Fruit fly (Drosophila melanogaster) whole organism, prepupa: Measurements from ENCODE around the gene CG34417.

Source experiments
- CG10631 ChIP-seq: fragments of 200-800 bp; sonication (Bioruptor generic); optimal IDR thresholded peaks from 2 replicates; lab custom pipeline; 2016; ENCODE audit warnings: missing biosample characterization, missing genetic modification characterization
- CG10669 ChIP-seq: fragments of 200-800 bp; sonication (Bioruptor generic); optimal IDR thresholded peaks from 3 replicates; lab custom pipeline; 2018; ENCODE audit warnings: missing biosample characterization, mild to moderate bottlenecking, missing genetic modification characterization, moderate library complexity
- CG11294 ChIP-seq: fragments of 200-800 bp; sonication (Bioruptor generic); IDR thresholded peaks from 2 replicates; pipeline ENCODE4 v1.3.6; 2022; ENCODE audit warnings: missing biosample characterization, missing genetic modification characterization
- CG11762 ChIP-seq: fragments of 200-800 bp; sonication (Bioruptor generic); optimal IDR thresholded peaks from 3 replicates; lab custom pipeline; 2016; ENCODE audit warnings: missing biosample characterization, missing genetic modification characterization; ENCODE audit not compliant: insufficient read depth
- CG11902 ChIP-seq: fragments of 200-800 bp; sonication (Bioruptor generic); optimal IDR thresholded peaks from 3 replicates; lab custom pipeline; 2016; ENCODE audit warnings: missing biosample characterization, missing genetic modification characterization
- CG15336 ChIP-seq: fragments of 200-800 bp; sonication (Bioruptor generic); IDR thresholded peaks from 2 replicates; pipeline ENCODE4 v1.3.6; 2022; ENCODE audit warnings: missing biosample characterization, missing genetic modification characterization
- CG1621 ChIP-seq: fragments of 200-800 bp; sonication (Bioruptor generic); optimal IDR thresholded peaks from 3 replicates; lab custom pipeline; 2018; ENCODE audit warnings: missing biosample characterization, mild to moderate bottlenecking, missing genetic modification characterization
- CG16779 ChIP-seq: fragments of 200-800 bp; sonication (Bioruptor generic); optimal IDR thresholded peaks from 3 replicates; lab custom pipeline; 2017; ENCODE audit warnings: missing biosample characterization, mild to moderate bottlenecking, missing genetic modification characterization
- CG3032 ChIP-seq: fragments of 200-800 bp; optimal IDR thresholded peaks from 2 replicates; lab custom pipeline; 2019; ENCODE audit warnings: missing biosample characterization, mild to moderate bottlenecking, missing genetic modification characterization, moderate library complexity
- CG32006 ChIP-seq: fragments of 200-800 bp; sonication (Bioruptor generic); optimal IDR thresholded peaks from 3 replicates; lab custom pipeline; 2017; ENCODE audit warnings: missing biosample characterization, mild to moderate bottlenecking, missing genetic modification characterization
- CG34406 ChIP-seq: fragments of 200-800 bp; sonication (Bioruptor generic); optimal IDR thresholded peaks from 3 replicates; lab custom pipeline; 2016; ENCODE audit warnings: missing biosample characterization, missing genetic modification characterization
- CG3919 ChIP-seq: fragments of 200-800 bp; sonication (Bioruptor generic); optimal IDR thresholded peaks from 3 replicates; lab custom pipeline; 2016; ENCODE audit warnings: missing biosample characterization, missing genetic modification characterization
- CG4318 ChIP-seq: fragments of 200-800 bp; sonication (Bioruptor generic); optimal IDR thresholded peaks from 3 replicates; lab custom pipeline; 2017; ENCODE audit warnings: missing biosample characterization, mild to moderate bottlenecking, missing genetic modification characterization
- CG6792 ChIP-seq: fragments of 200-800 bp; sonication (Bioruptor generic); optimal IDR thresholded peaks from 3 replicates; lab custom pipeline; 2016; ENCODE audit warnings: missing biosample characterization, missing genetic modification characterization
- CG6808 ChIP-seq: fragments of 200-800 bp; sonication (Bioruptor generic); optimal IDR thresholded peaks from 3 replicates; lab custom pipeline; 2017; ENCODE audit warnings: missing biosample characterization, missing genetic modification characterization, mild to moderate bottlenecking, moderate library complexity, missing genetic modification reagents
- CG6854 ChIP-seq: fragments of 200-800 bp; sonication (Bioruptor generic); optimal IDR thresholded peaks from 2 replicates; lab custom pipeline; 2017; ENCODE audit warnings: missing biosample characterization, mild to moderate bottlenecking, missing genetic modification characterization
- CG8319 ChIP-seq: fragments of 200-800 bp; sonication (Bioruptor generic); optimal IDR thresholded peaks from 3 replicates; lab custom pipeline; 2016; ENCODE audit warnings: missing biosample characterization, missing genetic modification characterization
- CG9139 ChIP-seq: fragments of 200-800 bp; sonication (Bioruptor generic); optimal IDR thresholded peaks from 3 replicates; lab custom pipeline; 2017; ENCODE audit warnings: missing biosample characterization, mild to moderate bottlenecking, missing genetic modification characterization
- Eip78C ChIP-seq: fragments of 200-800 bp; sonication (Bioruptor generic); peaks from one replicate; lab custom pipeline; 2016; ENCODE audit warnings: missing biosample characterization, missing genetic modification characterization
- Eip93F ChIP-seq: fragments of 200-800 bp; sonication (Bioruptor generic); optimal IDR thresholded peaks from 2 replicates; lab custom pipeline; 2016; ENCODE audit warnings: missing biosample characterization, mild to moderate bottlenecking, missing genetic modification characterization
- Ets21C ChIP-seq: fragments of 200-800 bp; sonication (Bioruptor generic); optimal IDR thresholded peaks from 3 replicates; lab custom pipeline; 2016; ENCODE audit warnings: missing biosample characterization, missing genetic modification characterization
- Ets96B ChIP-seq: fragments of 200-800 bp; optimal IDR thresholded peaks from 2 replicates; lab custom pipeline; 2019; ENCODE audit warnings: missing biosample characterization, mild to moderate bottlenecking, missing genetic modification characterization, moderate library complexity
- Gug ChIP-seq: fragments of 200-800 bp; sonication (Bioruptor generic); IDR thresholded peaks from 2 replicates; pipeline ENCODE4 v1.3.6; 2022; ENCODE audit warnings: missing biosample characterization, missing genetic modification characterization
- Hr38 ChIP-seq: sonication (Bioruptor generic); optimal IDR thresholded peaks from 2 replicates; lab custom pipeline; 2016; ENCODE audit warnings: missing biosample characterization, missing genetic modification characterization
- Hr39 ChIP-seq: fragments of 200-800 bp; sonication (Bioruptor generic); optimal IDR thresholded peaks from 2 replicates; lab custom pipeline; 2016; ENCODE audit warnings: missing biosample characterization, missing genetic modification characterization
- Hr4 ChIP-seq: fragments of 200-800 bp; sonication (Bioruptor generic); optimal IDR thresholded peaks from 3 replicates; lab custom pipeline; 2016; ENCODE audit warnings: missing biosample characterization, missing genetic modification characterization
- Lpt ChIP-seq: fragments of 200-800 bp; sonication (Bioruptor generic); optimal IDR thresholded peaks from 3 replicates; lab custom pipeline; 2016; ENCODE audit warnings: missing biosample characterization, missing genetic modification characterization
- Met ChIP-seq: fragments of 200-800 bp; sonication (Bioruptor generic); optimal IDR thresholded peaks from 3 replicates; lab custom pipeline; 2016; ENCODE audit warnings: missing biosample characterization, missing genetic modification characterization
- Smox ChIP-seq: fragments of 200-800 bp; sonication (Bioruptor generic); optimal IDR thresholded peaks from 3 replicates; lab custom pipeline; 2016; ENCODE audit warnings: missing biosample characterization, missing genetic modification characterization
- Sox102F ChIP-seq: fragments of 200-800 bp; sonication (Bioruptor generic); optimal IDR thresholded peaks from 2 replicates; lab custom pipeline; 2016; ENCODE audit warnings: missing biosample characterization, mild to moderate bottlenecking, missing genetic modification characterization
- Sox14 ChIP-seq: fragments of 200-800 bp; sonication (Bioruptor generic); optimal IDR thresholded peaks from 3 replicates; lab custom pipeline; 2016; ENCODE audit warnings: missing biosample characterization, missing genetic modification characterization
- Sox15 ChIP-seq: fragments of 200-800 bp; sonication (Bioruptor generic); optimal IDR thresholded peaks from 3 replicates; lab custom pipeline; 2016; ENCODE audit warnings: missing biosample characterization, missing genetic modification characterization
- achi ChIP-seq: fragments of 200-800 bp; sonication (Bioruptor generic); optimal IDR thresholded peaks from 3 replicates; lab custom pipeline; 2016; ENCODE audit warnings: missing biosample characterization, missing genetic modification characterization
- cyc ChIP-seq: fragments of 200-800 bp; sonication (Bioruptor generic); optimal IDR thresholded peaks from 3 replicates; lab custom pipeline; 2016; ENCODE audit warnings: missing biosample characterization, missing genetic modification characterization
- dsx ChIP-seq: fragments of 200-800 bp; optimal IDR thresholded peaks from 3 replicates; lab custom pipeline; 2019; ENCODE audit warnings: missing biosample characterization, mild to moderate bottlenecking, missing genetic modification characterization, moderate library complexity; ENCODE audit not compliant: poor library complexity, severe bottlenecking
- esn ChIP-seq: fragments of 200-800 bp; sonication (Bioruptor generic); optimal IDR thresholded peaks from 2 replicates; lab custom pipeline; 2016; ENCODE audit warnings: missing biosample characterization, mild to moderate bottlenecking, missing genetic modification characterization, moderate library complexity
- fd59A ChIP-seq: fragments of 200-800 bp; sonication (Bioruptor generic); optimal IDR thresholded peaks from 2 replicates; lab custom pipeline; 2017; ENCODE audit warnings: missing biosample characterization, mild to moderate bottlenecking, missing genetic modification characterization, missing genetic modification reagents
- fd85E ChIP-seq: fragments of 200-800 bp; sonication (Bioruptor generic); optimal IDR thresholded peaks from 3 replicates; lab custom pipeline; 2016; ENCODE audit warnings: missing biosample characterization, missing genetic modification characterization
- lz ChIP-seq: fragments of 200-800 bp; sonication (Bioruptor generic); optimal IDR thresholded peaks from 3 replicates; lab custom pipeline; 2016; ENCODE audit warnings: missing biosample characterization, missing genetic modification characterization
- net ChIP-seq: fragments of 200-800 bp; sonication (Bioruptor generic); optimal IDR thresholded peaks from 3 replicates; lab custom pipeline; 2016; ENCODE audit warnings: missing biosample characterization, missing genetic modification characterization
- pdm3 ChIP-seq: fragments of 200-800 bp; sonication (Bioruptor generic); optimal IDR thresholded peaks from 3 replicates; lab custom pipeline; 2016; ENCODE audit warnings: missing biosample characterization, missing genetic modification characterization
- salr ChIP-seq, 2 experiments: fragments of 200-800 bp; sonication (Bioruptor generic); optimal IDR thresholded peaks; 3 replicates each; lab custom pipeline; 2016 to 2018; ENCODE audit warnings: missing biosample characterization in 2 of 2, missing genetic modification characterization in 2 of 2, mild to moderate bottlenecking in 1 of 2
- ss ChIP-seq, 2 experiments: fragments of 200-800 bp; sonication (Bioruptor generic); optimal IDR thresholded peaks; 2 replicates in 1 of 2; 3 replicates in 1 of 2; lab custom pipeline; 2017 to 2018; ENCODE audit warnings: mild to moderate bottlenecking in 2 of 2, missing biosample characterization in 2 of 2, missing genetic modification characterization in 2 of 2, moderate library complexity in 1 of 2
- svp ChIP-seq: fragments of 200-800 bp; sonication (Bioruptor generic); peaks from one replicate; lab custom pipeline; 2016; ENCODE audit warnings: missing biosample characterization, missing genetic modification characterization
- topi ChIP-seq: fragments of 200-800 bp; sonication (Bioruptor generic); optimal IDR thresholded peaks from 3 replicates; lab custom pipeline; 2016; ENCODE audit warnings: missing biosample characterization, missing genetic modification characterization
- vri ChIP-seq: fragments of 200-800 bp; sonication (Bioruptor generic); optimal IDR thresholded peaks from 3 replicates; lab custom pipeline; 2016; ENCODE audit warnings: missing biosample characterization, mild to moderate bottlenecking, missing genetic modification characterization

The CG34417 gene

DNA sequence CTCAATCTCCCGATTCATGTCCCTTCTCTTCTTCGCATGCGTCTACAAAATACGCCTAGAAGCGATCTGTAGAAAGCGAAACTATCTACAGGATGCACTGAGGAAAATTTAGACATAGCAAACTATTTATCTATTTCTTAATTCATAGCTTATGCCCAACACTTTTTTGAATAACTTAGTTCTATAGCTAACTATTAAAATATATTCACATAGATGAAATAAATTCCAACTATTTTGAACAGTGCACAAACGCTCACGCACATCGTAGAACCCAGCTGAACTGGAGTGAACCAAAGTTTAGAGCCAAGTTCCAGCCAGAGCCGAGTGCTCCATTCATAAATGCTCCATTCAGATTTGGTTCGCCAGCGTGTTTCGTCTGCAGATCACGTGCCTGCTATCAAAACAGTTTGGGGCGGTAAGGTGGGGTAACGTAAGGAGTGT is 81.0 kb downstream of the CG34417 start (continued):
- TF ChIP-seq CG1621 (tag; lab: Kevin White, UChicago) = peak; percentile 59
- TF ChIP-seq salr (GFP tag; optimal IDR thresholded peaks at IDR 0.05; lab: Kevin White, UChicago) = peak; percentile 51 to 62
- TF ChIP-seq CG11294 (GFP tag; lab: Robert Waterston, UW) = peak; percentile 32; the same call in 1 of the 2 replicates
- peak; percentile 17 for TF ChIP-seq net
- TF ChIP-seq vri (GFP tag; lab: Kevin White, UChicago) = no peak
- TF ChIP-seq CG11762 (GFP tag; lab: Kevin White, UChicago) = peak; percentile 29
- no peak for TF ChIP-seq CG8319
- TF ChIP-seq CG6854 (GFP tag; lab: Kevin White, UChicago) = no peak
- TF ChIP-seq Hr39 (GFP tag; lab: Kevin White, UChicago) = no peak
- peak; percentile 38 for TF ChIP-seq Sox14 (GFP tag; lab: Kevin White, UChicago)
- TF ChIP-seq, all 60 proteins: peak for 38

DNA sequence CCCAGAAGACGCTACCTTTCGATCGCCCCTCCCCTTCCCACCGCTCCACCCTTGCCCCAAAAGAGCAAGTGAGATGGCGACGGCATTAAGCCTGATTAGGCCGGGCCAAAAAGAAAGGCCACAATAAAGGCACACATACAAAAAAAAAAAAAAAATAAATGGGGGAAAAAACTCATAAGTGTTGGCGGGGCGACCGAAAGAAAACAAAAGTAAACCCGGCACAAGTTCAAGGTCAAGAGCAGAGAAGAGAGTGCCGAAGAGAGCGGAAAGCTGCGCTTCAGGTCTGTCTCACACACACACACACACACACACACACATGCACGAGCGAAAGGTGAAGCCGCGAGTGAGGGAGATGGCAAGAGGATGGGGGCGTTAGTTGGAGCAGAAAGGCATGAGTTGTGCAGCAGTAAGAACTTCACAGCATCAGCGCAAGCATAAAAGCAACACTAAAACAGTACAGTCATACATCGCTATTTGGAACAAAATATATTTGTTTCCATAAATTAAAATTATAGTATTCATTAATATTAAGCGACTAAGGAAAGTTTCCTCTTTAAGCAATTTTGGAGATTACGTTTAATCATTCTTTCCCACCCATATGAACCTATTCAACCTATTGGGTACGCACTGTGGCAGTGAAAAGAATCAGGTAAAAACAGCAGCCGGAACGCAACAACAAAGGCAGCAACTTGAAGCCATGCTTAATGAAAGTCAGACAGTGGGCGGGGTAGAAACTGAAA is 83.6 kb downstream of the CG34417 start:
- TF ChIP-seq pdm3 (GFP tag; lab: Kevin White, UChicago) (peak; percentile 59), CG11902 (GFP tag; lab: Kevin White, UChicago) (peak; percentile 17), lz (GFP tag; lab: Kevin White, UChicago) (peak; percentile 56), Hr39 (GFP tag; lab: Kevin White, UChicago) (peak; percentile 47), CG1621 (tag; lab: Kevin White, UChicago) (peak; percentile 29), CG9139 (no peak), CG11762 (GFP tag; lab: Kevin White, UChicago) (no peak), CG3032 (tag; lab: Kevin White, UChicago) (peak; percentile 73), svp (GFP tag; lab: Kevin White, UChicago) (peak; percentile 87), Ets21C (peak; percentile 38), CG4318 (no peak), topi (GFP tag; lab: Kevin White, UChicago) (peak; percentile 54), Sox14 (GFP tag; lab: Kevin White, UChicago) (peak; percentile 64), achi (peak; percentile 68), esn (GFP tag; lab: Kevin White, UChicago) (peak; percentile 75), CG6792 (peak; percentile 55), Met (GFP tag; lab: Kevin White, UChicago) (peak; percentile 74), CG10631 (GFP tag; lab: Kevin White, UChicago) (peak; percentile 72), CG16779 (no peak), Sox102F (GFP tag; lab: Kevin White, UChicago) (peak; percentile 46), CG34406 (peak; percentile 7), CG10669 (peak; percentile 44), Ets96B (peak; percentile 63), CG8319 (no peak), Lpt (GFP tag; lab: Kevin White, UChicago) (peak; percentile 30), fd59A (GFP tag; lab: Kevin White, UChicago) (peak; percentile 12), net (peak; percentile 40), Smox (GFP tag; lab: Kevin White, UChicago) (peak; percentile 67), CG6854 (GFP tag; lab: Kevin White, UChicago) (no peak), Sox15 (GFP tag; lab: Kevin White, UChicago) (peak; percentile 1), CG3919 (GFP tag; lab: Kevin White, UChicago) (peak; percentile 72), CG32006 (GFP tag; lab: Kevin White, UChicago) (peak; percentile 56), salr (GFP tag; optimal IDR thresholded peaks at IDR 0.05; lab: Kevin White, UChicago) (peak; percentile 11 to 19), cyc (peak; percentile 46), CG11294 (GFP tag; lab: Robert Waterston, UW) (0 out of 2 replicates have a peak, but pooled peaks have one; percentile 37), Hr4 (GFP tag; lab: Kevin White, UChicago) (peak; percentile 10), fd85E (GFP tag; lab: Kevin White, UChicago) (no peak), Gug (peak; percentile 50), ss (GFP tag; optimal IDR thresholded peaks at IDR 0.05; lab: Kevin White, UChicago) (peak; percentile 47 to 78), Eip93F (GFP tag; lab: Kevin White, UChicago) (peak; percentile 2), Hr38 (GFP tag; lab: Kevin White, UChicago) (no peak), Eip78C (GFP tag; lab: Kevin White, UChicago) (peak; percentile 92), CG6808 (peak; percentile 49), dsx (GFP tag; lab: Kevin White, UChicago) (peak; percentile 80), CG15336 (GFP tag; lab: Robert Waterston, UW) (peak; percentile 68)
